Worm (Caenorhabditis elegans) whole organism, L2 larva: ENCODE data around the gene helq-1.

ENCODE experiments used
- C34F6.9 ChIP-seq: fragments of 150-350 bp; optimal IDR thresholded peaks from 2 replicates; lab custom pipeline; 2014; ENCODE audit warnings: missing biosample characterization, missing genetic modification characterization
- F13H6.1 ChIP-seq: sonication (generic microtip); optimal IDR thresholded peaks from 2 replicates; lab custom pipeline; 2016; ENCODE audit warnings: missing genetic modification characterization, missing compliant biosample characterization
- Y55F3AM.14 ChIP-seq: fragments of 200-800 bp; sonication (Bioruptor generic); optimal IDR thresholded peaks from 2 replicates; lab custom pipeline; 2018; ENCODE audit warnings: mild to moderate bottlenecking, missing genetic modification characterization, missing compliant biosample characterization
- alr-1 ChIP-seq: fragments of 150-350 bp; optimal IDR thresholded peaks from 2 replicates; lab custom pipeline; 2014; ENCODE audit warnings: missing biosample characterization, missing genetic modification characterization
- ama-1 ChIP-seq: fragments of 150-350 bp; optimal IDR thresholded peaks from 2 replicates; lab custom pipeline; 2018; ENCODE audit warnings: inconsistent platforms
- blmp-1 ChIP-seq: sonication (generic microtip); optimal IDR thresholded peaks from 2 replicates; lab custom pipeline; 2017; ENCODE audit warnings: missing genetic modification characterization, mild to moderate bottlenecking, missing compliant biosample characterization, antibody characterized with exemption, moderate library complexity; ENCODE audit not compliant: insufficient read depth
- ceh-16 ChIP-seq: fragments of 150-350 bp; optimal IDR thresholded peaks from 2 replicates; lab custom pipeline; 2014; ENCODE audit warnings: missing biosample characterization, missing genetic modification characterization
- ceh-82 ChIP-seq: fragments of 150-350 bp; optimal IDR thresholded peaks from 2 replicates; lab custom pipeline; 2014; ENCODE audit warnings: missing biosample characterization, missing genetic modification characterization
- crh-2 ChIP-seq: sonication (generic microtip); optimal IDR thresholded peaks from 2 replicates; lab custom pipeline; 2017; ENCODE audit warnings: missing biosample characterization, missing genetic modification characterization
- egl-27 ChIP-seq: sonication (generic microtip); optimal IDR thresholded peaks from 3 replicates; lab custom pipeline; 2017; ENCODE audit warnings: missing biosample characterization, missing genetic modification reagents, missing genetic modification characterization
- elt-1 ChIP-seq: fragments of 150-350 bp; optimal IDR thresholded peaks from 2 replicates; lab custom pipeline; 2014; ENCODE audit warnings: missing biosample characterization, missing genetic modification characterization
- elt-3 ChIP-seq: sonication (generic microtip); optimal IDR thresholded peaks from 2 replicates; lab custom pipeline; 2017; ENCODE audit warnings: missing biosample characterization, missing genetic modification characterization
- fos-1 ChIP-seq: fragments of 150-350 bp; optimal IDR thresholded peaks from 2 replicates; lab custom pipeline; 2014; ENCODE audit warnings: missing biosample characterization, missing genetic modification characterization
- gmeb-1 ChIP-seq: fragments of 150-350 bp; optimal IDR thresholded peaks from 2 replicates; lab custom pipeline; 2014; ENCODE audit warnings: missing biosample characterization, missing genetic modification characterization
- lin-11 ChIP-seq: fragments of 150-350 bp; sonication (generic microtip); optimal IDR thresholded peaks from 2 replicates; lab custom pipeline; 2014; ENCODE audit warnings: missing biosample characterization, missing genetic modification characterization, inconsistent platforms, mixed read lengths
- lin-13 ChIP-seq: fragments of 150-350 bp; optimal IDR thresholded peaks from 2 replicates; lab custom pipeline; 2014; ENCODE audit warnings: missing biosample characterization, missing genetic modification reagents, missing genetic modification characterization
- lin-39 ChIP-seq: fragments of 150-350 bp; optimal IDR thresholded peaks from 2 replicates; lab custom pipeline; 2014; ENCODE audit warnings: missing biosample characterization, missing genetic modification reagents, missing genetic modification characterization
- lsy-2 ChIP-seq, 2 experiments: fragments of 150-350 bp in 1 of 2; sonication (generic microtip) in 1 of 2; optimal IDR thresholded peaks; 2 replicates each; lab custom pipeline; 2014 to 2017; ENCODE audit warnings: missing biosample characterization in 2 of 2, missing genetic modification characterization in 2 of 2
- mab-5 ChIP-seq: fragments of 150-350 bp; optimal IDR thresholded peaks from 2 replicates; lab custom pipeline; 2014; ENCODE audit warnings: missing biosample characterization, missing genetic modification characterization
- mbf-1 ChIP-seq: sonication (generic microtip); optimal IDR thresholded peaks from 2 replicates; lab custom pipeline; 2017; ENCODE audit warnings: missing biosample characterization, missing genetic modification characterization
- mdl-1 ChIP-seq, 2 experiments: fragments of 150-350 bp in 1 of 2; sonication (generic microtip) in 1 of 2; optimal IDR thresholded peaks; 2 replicates each; lab custom pipeline; 2017; ENCODE audit warnings: missing biosample characterization in 2 of 2, missing genetic modification characterization in 2 of 2
- nhr-10 ChIP-seq: sonication (generic microtip); optimal IDR thresholded peaks from 2 replicates; lab custom pipeline; 2017; ENCODE audit warnings: missing biosample characterization, missing genetic modification characterization
- nhr-129 ChIP-seq: fragments of 150-350 bp; optimal IDR thresholded peaks from 2 replicates; lab custom pipeline; 2014; ENCODE audit warnings: missing biosample characterization, missing genetic modification characterization
- nhr-21 ChIP-seq: fragments of 150-350 bp; optimal IDR thresholded peaks from 2 replicates; lab custom pipeline; 2014; ENCODE audit warnings: missing biosample characterization, missing genetic modification characterization
- nhr-23 ChIP-seq: fragments of 150-350 bp; optimal IDR thresholded peaks from 2 replicates; lab custom pipeline; 2014; ENCODE audit warnings: missing biosample characterization, missing genetic modification reagents, missing genetic modification characterization
- nhr-25 ChIP-seq: fragments of 150-350 bp; sonication (generic microtip); optimal IDR thresholded peaks from 3 replicates; lab custom pipeline; 2014; ENCODE audit warnings: missing biosample characterization, missing genetic modification characterization
- nhr-77 ChIP-seq: fragments of 150-350 bp; optimal IDR thresholded peaks from 2 replicates; lab custom pipeline; 2014; ENCODE audit warnings: missing biosample characterization, missing genetic modification characterization
- peb-1 ChIP-seq: fragments of 150-350 bp; optimal IDR thresholded peaks from 2 replicates; lab custom pipeline; 2014; ENCODE audit warnings: missing biosample characterization, missing genetic modification characterization
- sem-4 ChIP-seq: fragments of 150-350 bp; optimal IDR thresholded peaks from 2 replicates; lab custom pipeline; 2014; ENCODE audit warnings: missing biosample characterization, missing genetic modification reagents, missing genetic modification characterization
- skn-1 ChIP-seq: sonication (generic microtip); optimal IDR thresholded peaks from 2 replicates; lab custom pipeline; 2017; ENCODE audit warnings: missing biosample characterization, missing genetic modification characterization
- sma-3 ChIP-seq: sonication (generic microtip); optimal IDR thresholded peaks from 2 replicates; lab custom pipeline; 2016; ENCODE audit warnings: missing genetic modification reagents, missing genetic modification characterization, missing compliant biosample characterization
- sma-9 ChIP-seq, 2 experiments: fragments of 150-350 bp in 1 of 2; sonication (generic microtip) in 1 of 2; optimal IDR thresholded peaks; 2 replicates each; lab custom pipeline; 2014 to 2016; ENCODE audit warnings: missing genetic modification characterization in 2 of 2, mild to moderate bottlenecking in 1 of 2, missing biosample characterization in 1 of 2, missing compliant biosample characterization in 1 of 2, missing genetic modification reagents in 1 of 2, moderate library complexity in 1 of 2
- unc-39 ChIP-seq: fragments of 150-350 bp; optimal IDR thresholded peaks from 2 replicates; lab custom pipeline; 2014; ENCODE audit warnings: missing biosample characterization, missing genetic modification characterization
- unc-55 ChIP-seq: fragments of 150-350 bp; sonication (generic microtip); optimal IDR thresholded peaks from 3 replicates; lab custom pipeline; 2014; ENCODE audit warnings: missing biosample characterization, missing genetic modification reagents, missing genetic modification characterization
- zag-1 ChIP-seq: fragments of 150-350 bp; optimal IDR thresholded peaks from 2 replicates; lab custom pipeline; 2014; ENCODE audit warnings: missing biosample characterization, missing genetic modification characterization
- ztf-11 ChIP-seq: sonication (generic microtip); optimal IDR thresholded peaks from 2 replicates; lab custom pipeline; 2017; ENCODE audit warnings: missing biosample characterization, missing genetic modification characterization

helq-1 gene

DNA sequence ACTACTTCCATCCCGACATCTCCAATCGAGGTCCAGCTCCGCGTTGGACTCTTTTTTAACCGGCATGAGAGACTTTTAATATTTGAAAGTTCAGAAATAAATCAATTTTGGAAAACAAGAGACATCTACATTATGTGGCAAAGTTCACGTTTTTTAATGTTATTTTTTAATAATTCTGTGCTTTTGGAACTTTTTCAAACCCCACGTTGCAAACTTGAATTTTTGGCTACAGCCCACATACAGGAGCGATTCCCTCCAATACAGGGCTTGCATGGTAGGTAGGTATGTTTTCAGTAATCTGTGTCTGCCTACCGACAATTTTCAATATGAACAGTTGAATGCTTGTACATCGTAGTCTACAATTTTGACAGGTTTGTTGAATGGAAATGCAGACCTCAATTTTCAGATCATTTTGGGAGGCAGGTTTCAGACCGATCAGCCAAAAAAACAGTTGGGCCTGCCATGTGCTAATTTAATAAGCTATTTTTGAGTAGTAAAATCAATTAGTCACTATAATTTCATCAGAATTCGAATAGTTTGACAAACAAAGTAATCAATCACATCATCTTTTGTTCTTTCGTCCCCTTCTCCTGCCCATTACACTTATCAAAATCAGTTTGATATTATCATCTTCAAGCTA, 18.6 kb upstream of the helq-1 start, which contains the start of the genes Y55B1AR.4 and ttr-7:
Y55B1AR.4 (minus strand) TSS at position 101 of the 640 bp plus-strand sequence.
ttr-7 (plus strand) TSS at position 590 of the 640 bp plus-strand sequence.
- TF ChIP-seq lin-39 (tag; lab: Kevin White, UChicago), result no peak
- TF ChIP-seq nhr-23 (tag; lab: Kevin White, UChicago), result no peak
- TF ChIP-seq elt-3 (tag; lab: Kevin White, UChicago), result no peak
- no peak for TF ChIP-seq blmp-1
- TF ChIP-seq, all 48 proteins: peak for 0

DNA sequence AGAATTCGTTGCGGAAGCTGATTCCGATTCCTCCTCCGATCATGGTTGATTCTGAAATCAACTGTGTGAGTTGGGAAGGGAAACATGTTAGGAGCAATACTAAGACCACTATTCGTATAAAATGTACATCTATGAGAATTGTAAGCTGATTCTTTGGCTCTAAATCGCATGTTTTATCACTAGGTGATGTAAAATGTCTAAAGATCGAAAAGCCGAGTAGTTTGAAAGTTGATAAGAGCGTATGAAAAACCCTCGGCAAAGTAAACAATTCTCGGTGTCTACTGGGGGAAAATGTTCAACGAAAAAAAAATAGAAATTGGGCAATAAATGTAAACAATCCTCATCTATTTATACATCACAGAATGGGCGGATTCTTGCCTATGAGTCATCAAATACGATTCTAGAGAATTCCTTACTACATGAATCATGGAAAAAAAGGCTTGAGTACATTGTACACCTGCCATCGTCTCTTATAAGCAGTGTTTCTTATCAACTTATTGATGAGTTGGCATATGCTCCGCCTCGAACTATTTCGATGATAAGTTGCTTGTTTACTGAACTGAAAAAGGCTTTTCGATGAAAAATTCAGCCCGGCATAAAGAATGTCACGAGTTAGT, 13.5 kb upstream of the helq-1 start, which contains the start of gene lec-6:
lec-6 (minus strand) TSS at position 51 of the 617 bp plus-strand sequence.
- TF ChIP-seq lsy-2 (tag; optimal IDR thresholded peaks at IDR 0.05; lab: Kevin White, UChicago) (peak in 1 of 2 experiments; percentile 20), nhr-129 (tag; lab: Kevin White, UChicago) (peak; percentile 50), gmeb-1 (peak; percentile 48), F13H6.1 (tag; lab: Kevin White, UChicago) (peak; percentile 52), skn-1 (tag; lab: Kevin White, UChicago) (no peak), elt-3 (tag; lab: Kevin White, UChicago) (no peak), fos-1 (tag; lab: Kevin White, UChicago) (peak; percentile 98), sma-3 (GFP tag; lab: Kevin White, UChicago) (peak; percentile 24), sma-9 (GFP tag; optimal IDR thresholded peaks at IDR 0.05; lab: Kevin White, UChicago) (peak; percentile 63), sma-9 (tag; optimal IDR thresholded peaks at IDR 0.05; lab: Kevin White, UChicago) (no peak), crh-2 (peak; percentile 91), alr-1 (tag; lab: Kevin White, UChicago) (no peak), lin-13 (GFP tag; lab: Kevin White, UChicago) (no peak), unc-39 (tag; lab: Kevin White, UChicago) (no peak)
- TF ChIP-seq, all 48 proteins: peak for 8

- TF ChIP-seq gmeb-1, result peak; percentile 9
- no peak for TF ChIP-seq ama-1 (lab: Kevin White, UChicago)
These were observed 12.4 kb upstream of the helq-1 start for ce11 chrIII:599279-599678.

DNA sequence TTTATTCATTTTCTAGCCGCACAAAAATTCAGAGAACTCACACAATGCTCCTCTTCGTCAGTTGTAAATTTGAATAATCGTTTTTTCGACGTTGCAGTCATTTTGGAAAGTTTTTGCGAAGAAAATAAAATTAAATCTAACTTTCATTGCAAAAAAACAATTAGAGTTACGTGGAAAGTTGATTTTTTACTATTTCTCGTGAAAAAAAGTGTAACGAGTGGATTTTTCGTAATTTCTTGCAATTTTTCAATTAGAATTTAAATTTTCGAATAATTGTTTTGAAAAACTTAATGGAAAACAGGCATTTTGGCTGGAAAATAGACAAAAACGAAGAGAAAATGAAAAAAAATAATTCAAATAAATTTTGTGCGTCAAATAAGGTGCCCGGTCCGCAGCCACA, 11.8 kb upstream of the helq-1 start, which contains the start of gene Y55B1AR.2:
Y55B1AR.2 (minus strand) TSS at position 101 of the 400 bp plus-strand sequence.
- TF ChIP-seq nhr-25 (tag; lab: Kevin White, UChicago) (no peak), nhr-129 (tag; lab: Kevin White, UChicago) (no peak), mbf-1 (tag; lab: Kevin White, UChicago) (no peak), ceh-16 (tag; lab: Kevin White, UChicago) (no peak), elt-1 (tag; lab: Kevin White, UChicago) (no peak), nhr-23 (tag; lab: Kevin White, UChicago) (no peak), alr-1 (tag; lab: Kevin White, UChicago) (no peak), mdl-1 (tag; optimal IDR thresholded peaks at IDR 0.05; lab: Kevin White, UChicago) (no peak)

ce11 chrIII:598168-598567, 11.3 kb upstream of the helq-1 start:
- TF ChIP-seq C34F6.9 (tag; lab: Kevin White, UChicago) (peak; percentile 82), mbf-1 (tag; lab: Kevin White, UChicago) (no peak), nhr-25 (tag; lab: Kevin White, UChicago) (peak; percentile 7), nhr-21 (no peak), sem-4 (tag; lab: Kevin White, UChicago) (peak; percentile 54), skn-1 (tag; lab: Kevin White, UChicago) (no peak), mab-5 (tag; lab: Kevin White, UChicago) (peak; percentile 24), Y55F3AM.14 (GFP tag; lab: Kevin White, UChicago) (no peak), nhr-23 (tag; lab: Kevin White, UChicago) (no peak), ceh-16 (tag; lab: Kevin White, UChicago) (no peak), lin-11 (tag; lab: Kevin White, UChicago) (peak; percentile 17), crh-2 (peak; percentile 46), ztf-11 (tag; lab: Kevin White, UChicago) (no peak), egl-27 (tag; lab: Kevin White, UChicago) (peak; percentile 25), sma-9 (GFP tag; optimal IDR thresholded peaks at IDR 0.05; lab: Kevin White, UChicago) (peak; percentile 38), sma-9 (tag; optimal IDR thresholded peaks at IDR 0.05; lab: Kevin White, UChicago) (no peak), zag-1 (tag; lab: Kevin White, UChicago) (peak; percentile 46), unc-55 (peak; percentile 75), lsy-2 (tag; optimal IDR thresholded peaks at IDR 0.05; lab: Kevin White, UChicago) (peak; percentile 5 to 66), lin-39 (tag; lab: Kevin White, UChicago) (no peak), peb-1 (tag; lab: Kevin White, UChicago) (no peak), elt-3 (tag; lab: Kevin White, UChicago) (no peak), nhr-77 (no peak), fos-1 (tag; lab: Kevin White, UChicago) (peak; percentile 60), mdl-1 (tag; optimal IDR thresholded peaks at IDR 0.05; lab: Kevin White, UChicago) (peak; percentile 38 to 55), alr-1 (tag; lab: Kevin White, UChicago) (no peak), nhr-10 (no peak), F13H6.1 (tag; lab: Kevin White, UChicago) (peak; percentile 61), ceh-82 (no peak), nhr-129 (tag; lab: Kevin White, UChicago) (peak; percentile 64)
